Fruit fly (Drosophila melanogaster) whole organism, embryonic: ENCODE measurements around the gene CG15203.

Experiments used
- ATbp ChIP-seq: fragments of 200-800 bp; sonication (Bioruptor generic); optimal IDR thresholded peaks from 2 replicates; lab custom pipeline; 2017; ENCODE audit warnings: missing biosample characterization, mild to moderate bottlenecking, missing genetic modification characterization, missing genetic modification reagents
- CG10979 ChIP-seq: fragments of 200-800 bp; sonication (Bioruptor generic); optimal IDR thresholded peaks from 2 replicates; lab custom pipeline; 2018; ENCODE audit warnings: missing biosample characterization, mild to moderate bottlenecking, missing genetic modification characterization, moderate library complexity
- CG14014 ChIP-seq: fragments of 200-800 bp; sonication (Bioruptor generic); IDR thresholded peaks from 2 replicates; pipeline ENCODE4 v1.3.6; 2022; ENCODE audit warnings: missing biosample characterization, missing genetic modification characterization
- CG14441 ChIP-seq: fragments of 200-800 bp; sonication (Bioruptor generic); IDR thresholded peaks from 2 replicates; pipeline ENCODE4 v1.3.6; 2022; ENCODE audit warnings: missing biosample characterization, missing genetic modification characterization
- CG14860 ChIP-seq: fragments of 200-800 bp; sonication (Bioruptor generic); IDR thresholded peaks from 3 replicates; pipeline ENCODE4 v1.3.6; 2022; ENCODE audit warnings: missing biosample characterization, missing genetic modification characterization; ENCODE audit not compliant: partially characterized antibody
- CG1529 ChIP-seq: fragments of 200-800 bp; sonication (Bioruptor generic); optimal IDR thresholded peaks from 3 replicates; lab custom pipeline; 2018; ENCODE audit warnings: missing biosample characterization, missing genetic modification characterization
- CG17829 ChIP-seq: fragments of 200-800 bp; optimal IDR thresholded peaks from 2 replicates; lab custom pipeline; 2019; ENCODE audit warnings: missing biosample characterization, mild to moderate bottlenecking, missing genetic modification characterization, moderate library complexity
- CG18764 ChIP-seq: fragments of 200-800 bp; sonication (Bioruptor generic); optimal IDR thresholded peaks from 3 replicates; lab custom pipeline; 2016; ENCODE audit warnings: missing biosample characterization, missing genetic modification characterization
- CG2712 ChIP-seq: fragments of 200-800 bp; optimal IDR thresholded peaks from 3 replicates; lab custom pipeline; 2019; ENCODE audit warnings: missing biosample characterization, mild to moderate bottlenecking, missing genetic modification characterization, moderate library complexity
- CG31441 ChIP-seq: fragments of 200-800 bp; sonication (Bioruptor generic); IDR thresholded peaks from 2 replicates; pipeline ENCODE4 v1.3.6; 2022; ENCODE audit warnings: missing biosample characterization, missing genetic modification characterization
- CG3281 ChIP-seq: fragments of 200-800 bp; sonication (Bioruptor generic); optimal IDR thresholded peaks from 3 replicates; lab custom pipeline; 2017; ENCODE audit warnings: missing biosample characterization, mild to moderate bottlenecking, missing genetic modification characterization
- CG34376 ChIP-seq: fragments of 200-800 bp; sonication (Bioruptor generic); optimal IDR thresholded peaks from 2 replicates; lab custom pipeline; 2018; ENCODE audit warnings: missing biosample characterization, mild to moderate bottlenecking, missing genetic modification characterization
- CG3726 ChIP-seq: fragments of 200-800 bp; sonication (Bioruptor generic); IDR thresholded peaks from 3 replicates; pipeline ENCODE4, ENCODE4 v1.3.6; 2022; ENCODE audit warnings: missing biosample characterization, missing genetic modification characterization
- CG3995 ChIP-seq: fragments of 200-800 bp; sonication (Bioruptor generic); optimal IDR thresholded peaks from 3 replicates; lab custom pipeline; 2016; ENCODE audit warnings: missing biosample characterization, missing genetic modification characterization
- CG4404 ChIP-seq: fragments of 200-800 bp; sonication (Bioruptor generic); IDR thresholded peaks from 2 replicates; pipeline ENCODE4 v1.3.6; 2022; ENCODE audit warnings: missing biosample characterization, missing genetic modification characterization
- CG4707 ChIP-seq: fragments of 200-800 bp; sonication (Bioruptor generic); optimal IDR thresholded peaks from 2 replicates; lab custom pipeline; 2018; ENCODE audit warnings: missing biosample characterization, mild to moderate bottlenecking, missing genetic modification characterization, moderate library complexity
- CG7745 ChIP-seq: fragments of 200-800 bp; sonication (Bioruptor generic); optimal IDR thresholded peaks from 2 replicates; lab custom pipeline; 2018; ENCODE audit warnings: missing biosample characterization, mild to moderate bottlenecking, missing genetic modification characterization, moderate library complexity
- CG9215 ChIP-seq: fragments of 200-800 bp; sonication (Bioruptor generic); IDR thresholded peaks from 2 replicates; pipeline ENCODE4 v1.3.6; 2022; ENCODE audit warnings: missing biosample characterization, missing genetic modification characterization
- D ChIP-seq, 2 experiments: fragments of 200-800 bp in 1 of 2; fragments of >200 bp in 1 of 2; sonication (Bioruptor generic) in 1 of 2; optimal IDR thresholded peaks; 2 replicates in 1 of 2; 3 replicates in 1 of 2; lab custom pipeline; 2017; ENCODE audit warnings: mild to moderate bottlenecking in 1 of 2, missing biosample characterization in 1 of 2, missing genetic modification characterization in 1 of 2, missing genetic modification reagents in 1 of 2
- Dp ChIP-seq: fragments of 200-800 bp; sonication (Bioruptor generic); optimal IDR thresholded peaks from 2 replicates; lab custom pipeline; 2018; ENCODE audit warnings: missing biosample characterization, mild to moderate bottlenecking, missing genetic modification characterization, moderate library complexity
- Ets97D ChIP-seq: fragments of 200-800 bp; sonication (Bioruptor generic); optimal IDR thresholded peaks from 3 replicates; lab custom pipeline; 2016; ENCODE audit warnings: missing biosample characterization, missing genetic modification characterization
- H2.0 ChIP-seq: fragments of 200-800 bp; sonication (Bioruptor generic); IDR thresholded peaks from 2 replicates; pipeline ENCODE4 v1.3.6; 2022; ENCODE audit warnings: missing biosample characterization, missing genetic modification characterization
- HmgD ChIP-seq: fragments of 200-800 bp; sonication (Bioruptor generic); optimal IDR thresholded peaks from 3 replicates; lab custom pipeline; 2016; ENCODE audit warnings: missing biosample characterization, missing genetic modification characterization
- Mes4 ChIP-seq: fragments of 200-800 bp; sonication (Bioruptor generic); optimal IDR thresholded peaks from 2 replicates; lab custom pipeline; 2016; ENCODE audit warnings: missing biosample characterization, missing genetic modification characterization
- Scr ChIP-seq: fragments of 200-800 bp; sonication (Bioruptor generic); IDR thresholded peaks from 2 replicates; pipeline ENCODE4 v1.3.6; 2022; ENCODE audit warnings: missing biosample characterization, missing genetic modification characterization; ENCODE audit not compliant: partially characterized antibody
- Tbp ChIP-seq: fragments of >200 bp; optimal IDR thresholded peaks from 2 replicates; lab custom pipeline; 2018; ENCODE audit warnings: missing biosample characterization, missing genetic modification characterization
- aop ChIP-seq: fragments of 200-800 bp; sonication (Bioruptor generic); IDR thresholded peaks from 2 replicates; pipeline ENCODE4 v1.3.6; 2022; ENCODE audit warnings: missing biosample characterization, missing genetic modification characterization
- bab2 ChIP-seq: fragments of 200-800 bp; sonication (Bioruptor generic); optimal IDR thresholded peaks from 2 replicates; lab custom pipeline; 2016; ENCODE audit warnings: missing biosample characterization, missing genetic modification characterization
- bbx ChIP-seq: fragments of 200-800 bp; sonication (Bioruptor generic); IDR thresholded peaks from 2 replicates; pipeline ENCODE4 v1.3.6; 2022; ENCODE audit warnings: missing biosample characterization, missing genetic modification characterization; ENCODE audit not compliant: partially characterized antibody
- btn ChIP-seq: fragments of 200-800 bp; sonication (Bioruptor generic); optimal IDR thresholded peaks from 2 replicates; lab custom pipeline; 2016; ENCODE audit warnings: missing biosample characterization, missing genetic modification characterization
- cad ChIP-seq: fragments of >200 bp; optimal IDR thresholded peaks from 2 replicates; lab custom pipeline; 2017; ENCODE audit warnings: missing biosample characterization, missing genetic modification characterization
- chinmo ChIP-seq: fragments of 200-800 bp; sonication (Bioruptor generic); IDR thresholded peaks from 4 replicates; pipeline ENCODE4 v1.3.6; 2022; ENCODE audit warnings: missing biosample characterization, missing genetic modification characterization; ENCODE audit not compliant: partially characterized antibody
- corto ChIP-seq: fragments of 200-800 bp; sonication (Bioruptor generic); optimal IDR thresholded peaks from 2 replicates; lab custom pipeline; 2016; ENCODE audit warnings: missing biosample characterization, mild to moderate bottlenecking, missing genetic modification characterization, moderate library complexity
- cwo ChIP-seq: fragments of 200-800 bp; sonication (Bioruptor generic); optimal IDR thresholded peaks from 3 replicates; lab custom pipeline; 2017; ENCODE audit warnings: missing biosample characterization, missing genetic modification characterization, mild to moderate bottlenecking, moderate library complexity, missing genetic modification reagents
- disco-r ChIP-seq: fragments of 200-800 bp; sonication (Bioruptor generic); optimal IDR thresholded peaks from 2 replicates; lab custom pipeline; 2016; ENCODE audit warnings: missing biosample characterization, missing genetic modification characterization
- fd64A ChIP-seq: fragments of 200-800 bp; sonication (Bioruptor generic); optimal IDR thresholded peaks from 3 replicates; lab custom pipeline; 2018; ENCODE audit warnings: missing biosample characterization, mild to moderate bottlenecking, missing genetic modification characterization
- fu2 ChIP-seq: fragments of 200-800 bp; sonication (Bioruptor generic); optimal IDR thresholded peaks from 2 replicates; lab custom pipeline; 2016; ENCODE audit warnings: missing biosample characterization, missing genetic modification characterization
- hb ChIP-seq: fragments of 200-800 bp; sonication (Bioruptor generic); IDR thresholded peaks from 3 replicates; pipeline ENCODE4 v1.3.6; 2022; ENCODE audit warnings: missing biosample characterization, missing genetic modification characterization; ENCODE audit not compliant: partially characterized antibody
- jigr1 ChIP-seq: fragments of 200-800 bp; sonication (Bioruptor generic); IDR thresholded peaks from 3 replicates; pipeline ENCODE4 v1.3.6; 2022; ENCODE audit warnings: missing biosample characterization, missing genetic modification characterization
- ken ChIP-seq: fragments of 200-800 bp; sonication (Bioruptor generic); IDR thresholded peaks from 3 replicates; pipeline ENCODE4 v1.3.6; 2022; ENCODE audit warnings: missing biosample characterization, missing genetic modification characterization
- lmd ChIP-seq: fragments of 200-800 bp; sonication (Bioruptor generic); IDR thresholded peaks from 2 replicates; pipeline ENCODE4 v1.3.6; 2022; ENCODE audit warnings: missing biosample characterization, missing genetic modification characterization
- p53 ChIP-seq: fragments of 200-800 bp; sonication (Bioruptor generic); optimal IDR thresholded peaks from 2 replicates; lab custom pipeline; 2016; ENCODE audit warnings: missing biosample characterization, missing genetic modification characterization
- pfk ChIP-seq: fragments of 200-800 bp; sonication (Bioruptor generic); optimal IDR thresholded peaks from 2 replicates; lab custom pipeline; 2018; ENCODE audit warnings: missing biosample characterization, mild to moderate bottlenecking, missing genetic modification characterization, moderate library complexity
- sc ChIP-seq, 3 experiments: fragments of >200 bp in 2 of 3; fragments of 200-800 bp in 1 of 3; sonication (Bioruptor generic) in 1 of 3; optimal IDR thresholded peaks; 2 replicates in 2 of 3; 3 replicates in 1 of 3; lab custom pipeline; 2017; ENCODE audit warnings: mild to moderate bottlenecking in 1 of 3, missing biosample characterization in 1 of 3, missing genetic modification characterization in 1 of 3, missing genetic modification reagents in 1 of 3
- sr ChIP-seq: fragments of 200-800 bp; sonication (Bioruptor generic); IDR thresholded peaks from 3 replicates; pipeline ENCODE4 v1.3.6; 2022; ENCODE audit warnings: missing biosample characterization, missing genetic modification characterization
- tio ChIP-seq: fragments of 200-800 bp; sonication (Bioruptor generic); optimal IDR thresholded peaks from 2 replicates; lab custom pipeline; 2017; ENCODE audit warnings: missing biosample characterization, missing genetic modification characterization, inconsistent platforms
- zf30C ChIP-seq: fragments of 200-800 bp; sonication (Bioruptor generic); optimal IDR thresholded peaks from 3 replicates; lab custom pipeline; 2018; ENCODE audit warnings: missing biosample characterization, mild to moderate bottlenecking, missing genetic modification characterization
- zfh1 ChIP-seq: fragments of 200-800 bp; sonication (Bioruptor generic); IDR thresholded peaks from 3 replicates; pipeline ENCODE4 v1.3.6; 2022; ENCODE audit warnings: missing biosample characterization, missing genetic modification characterization

Gene CG15203

dm6 chrX:11108148-11108844 is 41.9 kb downstream of the CG15203 start, which contains the start of gene Hsp60A (continued):
- no peak; the same call in 2 of the 3 replicates for TF ChIP-seq zfh1 (GFP tag; lab: Robert Waterston, UW)
- TF ChIP-seq fu2: no peak
- no peak for TF ChIP-seq Mes4
- no peak for TF ChIP-seq cad (GFP tag; lab: Kevin White, UChicago)
- peak; percentile 36 for TF ChIP-seq corto (GFP tag; lab: Kevin White, UChicago)
- TF ChIP-seq fd64A: no peak
- no peak for TF ChIP-seq aop (GFP tag; lab: Robert Waterston, UW)
- TF ChIP-seq lmd (GFP tag; lab: Robert Waterston, UW): peak; percentile 38; the same call in 1 of the 2 replicates
- peak; percentile 76; the same call in 2 of the 3 replicates for TF ChIP-seq hb (GFP tag; lab: Robert Waterston, UW)
- no peak for TF ChIP-seq sr (GFP tag; lab: Robert Waterston, UW)
- peak; percentile 77 for TF ChIP-seq CG14860 (GFP tag; lab: Robert Waterston, UW)
- TF ChIP-seq Dp (GFP tag; lab: Kevin White, UChicago): peak; percentile 85
- peak; percentile 72 for TF ChIP-seq bbx (GFP tag; lab: Robert Waterston, UW)
- TF ChIP-seq CG4404 (GFP tag; lab: Robert Waterston, UW): no peak
- TF ChIP-seq Ets97D (GFP tag; lab: Kevin White, UChicago): peak; percentile 37
- no peak for TF ChIP-seq jigr1 (GFP tag; lab: Robert Waterston, UW)
- TF ChIP-seq CG9215 (GFP tag; lab: Robert Waterston, UW): 0 out of 2 replicates have a peak, but pooled peaks have one; percentile 25
- TF ChIP-seq D (optimal IDR thresholded peaks at IDR 0.05; lab: Kevin White, UChicago): no peak
- TF ChIP-seq D (GFP tag; optimal IDR thresholded peaks at IDR 0.05; lab: Kevin White, UChicago): no peak
- no peak for TF ChIP-seq Tbp
- no peak for TF ChIP-seq CG1529 (GFP tag; lab: Kevin White, UChicago)
- TF ChIP-seq HmgD (GFP tag; lab: Kevin White, UChicago): no peak
- peak; percentile 51 for TF ChIP-seq CG31441 (GFP tag; lab: Robert Waterston, UW)
- TF ChIP-seq zf30C (GFP tag; lab: Kevin White, UChicago): no peak
- TF ChIP-seq CG3726 (GFP tag; lab: Robert Waterston, UW): no peak
- TF ChIP-seq p53 (GFP tag; lab: Kevin White, UChicago): no peak
- peak; percentile 38; the same call in 1 of the 2 replicates for TF ChIP-seq CG14441 (GFP tag; lab: Robert Waterston, UW)
- peak; percentile 61 for TF ChIP-seq CG2712
- TF ChIP-seq Scr (GFP tag; lab: Robert Waterston, UW): peak; percentile 87
- TF ChIP-seq cwo (GFP tag; lab: Kevin White, UChicago): no peak
- TF ChIP-seq sc (optimal IDR thresholded peaks at IDR 0.05; lab: Kevin White, UChicago): no peak
- TF ChIP-seq sc (GFP tag; optimal IDR thresholded peaks at IDR 0.05; lab: Kevin White, UChicago): no peak
- TF ChIP-seq disco-r (GFP tag; lab: Kevin White, UChicago): no peak
- TF ChIP-seq pfk: no peak
- TF ChIP-seq ATbp (GFP tag; lab: Kevin White, UChicago): peak; percentile 9
- 0 out of 2 replicates have a peak, but pooled peaks have one; percentile 8 for TF ChIP-seq H2.0 (GFP tag; lab: Robert Waterston, UW)
- no peak for TF ChIP-seq CG4707
- TF ChIP-seq CG18764: peak; percentile 28
- TF ChIP-seq CG17829 (tag; lab: Kevin White, UChicago): peak; percentile 58
- 0 out of 3 replicates have a peak, but pooled peaks have one; percentile 42 for TF ChIP-seq ken (GFP tag; lab: Robert Waterston, UW)
- peak; percentile 31 for TF ChIP-seq CG10979 (tag; lab: Kevin White, UChicago)
- TF ChIP-seq btn (GFP tag; lab: Kevin White, UChicago): no peak
- peak; percentile 6 for TF ChIP-seq CG34376 (GFP tag; lab: Kevin White, UChicago)
- peak; percentile 33 for TF ChIP-seq CG3281 (GFP tag; lab: Kevin White, UChicago)
- TF ChIP-seq chinmo (GFP tag; lab: Robert Waterston, UW): peak; percentile 61; the same call in 1 of the 4 replicates
- no peak for TF ChIP-seq CG7745
- TF ChIP-seq tio (GFP tag; lab: Kevin White, UChicago): no peak
- TF ChIP-seq CG14014 (GFP tag; lab: Robert Waterston, UW): 0 out of 2 replicates have a peak, but pooled peaks have one; percentile 27
- TF ChIP-seq bab2 (GFP tag; lab: Kevin White, UChicago): peak; percentile 5
- peak; percentile 19 for TF ChIP-seq CG3995 (GFP tag; lab: Kevin White, UChicago)
